Worm (Caenorhabditis elegans): ENCODE data around the gene srj-54.

The srj-54 gene

ce11 chrV:2870127-2870526 lies 10.5 kb upstream of the srj-54 start, which contains the start of gene srh-243:
Gene srh-243 (plus strand): TSS chrV:2870427.
- TF ChIP-seq ZK337.2 (GFP tag; IDR thresholded peaks at IDR 0.05): no peak
- TF ChIP-seq set-16 (GFP tag; IDR thresholded peaks at IDR 0.05): no peak
- TF ChIP-seq duxl-1 (tag; optimal IDR thresholded peaks at IDR 0.05; ENCODE audit: poor library complexity): no peak
- TF ChIP-seq hif-1 (tag; optimal IDR thresholded peaks at IDR 0.05): no peak
- no peak for TF ChIP-seq F37D6.2 (tag; optimal IDR thresholded peaks at IDR 0.05)
- no peak for TF ChIP-seq dmd-6 (GFP tag; IDR thresholded peaks at IDR 0.05)
- no peak for TF ChIP-seq nhr-111 (GFP tag; optimal IDR thresholded peaks at IDR 0.05)
- no peak for TF ChIP-seq fos-1 (tag; optimal IDR thresholded peaks at IDR 0.05)
- no peak for TF ChIP-seq dmd-9 (GFP tag; IDR thresholded peaks at IDR 0.05)
- no peak for TF ChIP-seq zip-2 (tag; optimal IDR thresholded peaks at IDR 0.05)
- TF ChIP-seq aly-2 (tag; optimal IDR thresholded peaks at IDR 0.05): no peak

- TF ChIP-seq fos-1 (tag; optimal IDR thresholded peaks at IDR 0.05) (no peak), mxl-3 (GFP tag; optimal IDR thresholded peaks at IDR 0.05) (no peak), tra-1 (GFP tag; IDR thresholded peaks at IDR 0.05) (no peak), attf-4 (tag; optimal IDR thresholded peaks at IDR 0.05) (no peak), T20F7.1 (GFP tag; optimal IDR thresholded peaks at IDR 0.05) (no peak), Y5F2A.4 (GFP tag; optimal IDR thresholded peaks at IDR 0.05) (no peak), pha-4 (GFP tag; IDR thresholded peaks at IDR 0.05) (no peak), pha-4 (tag; optimal IDR thresholded peaks at IDR 0.05) (no peak), nhr-42 (GFP tag; IDR thresholded peaks at IDR 0.05) (no peak), aha-1 (tag) (no peak), zfp-3 (GFP tag; conservative IDR thresholded peaks at IDR 0.05) (no peak), ZK337.2 (GFP tag; IDR thresholded peaks at IDR 0.05) (no peak), saeg-2 (GFP tag; IDR thresholded peaks at IDR 0.05) (no peak)
Observed at ce11 chrV:2869503-2869902, 9.9 kb upstream of the srj-54 start, which contains the start of gene srh-241. Gene srh-241 (minus strand): TSS chrV:2869603.

ce11 chrV:2864899-2865298 lies 5.3 kb upstream of the srj-54 start, which contains the start of gene srh-240:
Gene srh-240 (plus strand): TSS chrV:2865199.
- TF ChIP-seq T20F7.1 (GFP tag; optimal IDR thresholded peaks at IDR 0.05) (no peak), lin-13 (GFP tag; optimal IDR thresholded peaks at IDR 0.05) (no peak), mxl-3 (GFP tag; optimal IDR thresholded peaks at IDR 0.05) (no peak), zip-11 (GFP tag; IDR thresholded peaks at IDR 0.05) (no peak), R02D3.7 (tag; optimal IDR thresholded peaks at IDR 0.05) (no peak), fkh-10 (GFP tag; optimal IDR thresholded peaks at IDR 0.05) (no peak), nhr-48 (tag; optimal IDR thresholded peaks at IDR 0.05) (no peak), ama-1 (optimal IDR thresholded peaks at IDR 0.05) (no peak), F44E2.7 (GFP tag; IDR thresholded peaks at IDR 0.05) (no peak), aly-2 (tag; optimal IDR thresholded peaks at IDR 0.05) (no peak), egl-43 (GFP tag; IDR thresholded peaks at IDR 0.05) (no peak), mes-2 (tag; optimal IDR thresholded peaks at IDR 0.05; ENCODE audit: poor library complexity, severe bottlenecking) (no peak), dmd-8 (GFP tag; IDR thresholded peaks at IDR 0.05) (no peak), snpc-1.2 (GFP tag; IDR thresholded peaks at IDR 0.05) (no peak), arid-1 (GFP tag; conservative IDR thresholded peaks at IDR 0.05) (no peak), egl-27 (tag; optimal IDR thresholded peaks at IDR 0.05) (no peak), pha-4 (GFP tag; IDR thresholded peaks at IDR 0.05) (no peak), pha-4 (tag; optimal IDR thresholded peaks at IDR 0.05) (no peak)

- TF ChIP-seq ceh-20 (GFP tag; IDR thresholded peaks at IDR 0.05) (no peak), egl-27 (tag; optimal IDR thresholded peaks at IDR 0.05) (no peak), nhr-25 (tag; optimal IDR thresholded peaks at IDR 0.05; ENCODE audit: borderline replicate concordance, insufficient read depth) (no peak), dmd-8 (GFP tag; IDR thresholded peaks at IDR 0.05) (no peak), mxl-2 (GFP tag; conservative IDR thresholded peaks at IDR 0.05) (no peak), daf-12 (tag; optimal IDR thresholded peaks at IDR 0.05) (no peak), nhr-6 (tag; optimal IDR thresholded peaks at IDR 0.05) (no peak), zag-1 (tag; optimal IDR thresholded peaks at IDR 0.05) (no peak), fkh-10 (GFP tag; optimal IDR thresholded peaks at IDR 0.05) (no peak), php-3 (GFP tag; IDR thresholded peaks at IDR 0.05) (no peak), jun-1 (tag; optimal IDR thresholded peaks at IDR 0.05) (no peak), mdt-29 (GFP tag; IDR thresholded peaks at IDR 0.05) (no peak), ztf-7 (tag; optimal IDR thresholded peaks at IDR 0.05) (no peak)
Observed at ce11 chrV:2863033-2863432, 3.4 kb upstream of the srj-54 start, which contains the start of gene srh-272. Gene srh-272 (plus strand): TSS chrV:2863333.
